Worm (Caenorhabditis elegans): Measurements from ENCODE around the gene F59H6.15.
"Not testable (repeated sequence)": the region's sequence is repeated elsewhere in the genome, so short reads cannot be mapped to it uniquely, and the experiment has no call there.

The F59H6.15 gene

ce11 chrII:2012698-2013097 lies at the start of gene F59H6.15:
TSS of gene F59H6.15 (plus strand) at chrII:2012998.
- TF ChIP-seq nhr-111 (GFP tag; optimal IDR thresholded peaks at IDR 0.05) = no peak
- no peak for TF ChIP-seq zfp-2 (tag; optimal IDR thresholded peaks at IDR 0.05)
- TF ChIP-seq nhr-41 (GFP tag; IDR thresholded peaks at IDR 0.05) = no peak
- TF ChIP-seq tag-97 (GFP tag; IDR thresholded peaks at IDR 0.05) = no peak
- TF ChIP-seq aha-1 (tag) = peak; percentile 32
- no peak for TF ChIP-seq F10B5.3 (tag; optimal IDR thresholded peaks at IDR 0.05)
- no peak for TF ChIP-seq lin-15B (tag; optimal IDR thresholded peaks at IDR 0.05)

ce11 chrII:1986979-1987378 lies 25.8 kb upstream of the F59H6.15 start, which contains the start of gene Y16E11A.4:
TSS of gene Y16E11A.4 (plus strand) at chrII:1987279.
- peak; percentile 27 for TF ChIP-seq pqm-1 (tag; optimal IDR thresholded peaks at IDR 0.05)
- no peak for TF ChIP-seq zip-2 (tag; optimal IDR thresholded peaks at IDR 0.05)

- TF ChIP-seq daf-16 (GFP tag; optimal IDR thresholded peaks at IDR 0.05) (no peak), daf-16 (tag; optimal IDR thresholded peaks at IDR 0.05) (no peak), hlh-30 (tag; optimal IDR thresholded peaks at IDR 0.05; ENCODE audit: insufficient read depth) (no peak), nhr-28 (tag; optimal IDR thresholded peaks at IDR 0.05) (peak; percentile 2)
These were observed 23.8 kb upstream of the F59H6.15 start, which contains the start of gene math-44 for ce11 chrII:1989010-1989409. TSS of gene math-44 (plus strand) at chrII:1989310.

- TF ChIP-seq daf-16 (GFP tag; optimal IDR thresholded peaks at IDR 0.05) (no peak), daf-16 (tag; optimal IDR thresholded peaks at IDR 0.05) (peak; percentile 71), nhr-28 (tag; optimal IDR thresholded peaks at IDR 0.05) (peak; percentile 6), vab-7 (GFP tag; IDR thresholded peaks at IDR 0.05) (no peak), pqm-1 (tag; optimal IDR thresholded peaks at IDR 0.05) (peak; percentile 38)
These were observed 19.1 kb upstream of the F59H6.15 start, which contains the start of gene math-21 for ce11 chrII:1993738-1994137. TSS of gene math-21 (plus strand) at chrII:1994038.

- TF ChIP-seq unc-130 (GFP tag; optimal IDR thresholded peaks at IDR 0.05) (no peak), hlh-11 (tag; optimal IDR thresholded peaks at IDR 0.05) (peak; percentile 15), nhr-28 (tag; optimal IDR thresholded peaks at IDR 0.05) (peak; percentile 74), php-3 (GFP tag; IDR thresholded peaks at IDR 0.05) (peak; percentile 45; the same call in 1 of the 2 replicates), daf-16 (GFP tag; optimal IDR thresholded peaks at IDR 0.05) (no peak), daf-16 (tag; optimal IDR thresholded peaks at IDR 0.05) (peak; percentile 84), pqm-1 (tag; optimal IDR thresholded peaks at IDR 0.05) (peak; percentile 91), unc-62 (GFP tag; optimal IDR thresholded peaks at IDR 0.05 in 1 of 2) (peak in 1 of 2 experiments; percentile 13), unc-62 (tag; optimal IDR thresholded peaks at IDR 0.05) (no peak), D1046.2 (GFP tag; IDR thresholded peaks at IDR 0.05) (no peak)
These were observed 17.1 kb upstream of the F59H6.15 start for ce11 chrII:1995744-1996143.

ce11 chrII:1996237-1996636 lies 16.6 kb upstream of the F59H6.15 start, which contains the start of gene math-20:
TSS of gene math-20 (plus strand) at chrII:1996537.
- TF ChIP-seq spr-3 (GFP tag; optimal IDR thresholded peaks at IDR 0.05) (no peak), unc-62 (GFP tag; optimal IDR thresholded peaks at IDR 0.05 in 1 of 2) (no peak), unc-62 (tag; optimal IDR thresholded peaks at IDR 0.05) (no peak), egl-27 (tag; optimal IDR thresholded peaks at IDR 0.05) (no peak), ctbp-1 (GFP tag; IDR thresholded peaks at IDR 0.05) (no peak), hlh-11 (tag; optimal IDR thresholded peaks at IDR 0.05) (no peak), snpc-1.2 (GFP tag; IDR thresholded peaks at IDR 0.05) (no peak), madf-5 (GFP tag; IDR thresholded peaks at IDR 0.05) (no peak), arid-1 (GFP tag; conservative IDR thresholded peaks at IDR 0.05) (no peak), duxl-1 (tag; optimal IDR thresholded peaks at IDR 0.05; ENCODE audit: poor library complexity) (no peak), ZK337.2 (GFP tag; IDR thresholded peaks at IDR 0.05) (no peak), spr-1 (tag; optimal IDR thresholded peaks at IDR 0.05) (no peak)

ce11 chrII:1998561-1998960 lies 14.2 kb upstream of the F59H6.15 start, which contains the start of gene math-19:
TSS of gene math-19 (plus strand) at chrII:1998861.
- TF ChIP-seq T20F7.1 (GFP tag; optimal IDR thresholded peaks at IDR 0.05); pqm-1 (tag; optimal IDR thresholded peaks at IDR 0.05); tag-97 (GFP tag; IDR thresholded peaks at IDR 0.05): not testable (repeated sequence)
